Fruit fly (Drosophila melanogaster) whole organism, embryonic: ENCODE data around the gene AnxB9.
A peak's percentile ranks its signal among the peaks of the same experiment; 100 is the strongest.

ENCODE experiments used
- Awh ChIP-seq: fragments of 200-800 bp; sonication (Bioruptor generic); IDR thresholded peaks from 2 replicates; pipeline ENCODE4, ENCODE4 v1.3.6; 2022; ENCODE audit warnings: missing biosample characterization, missing genetic modification characterization
- CG10147 ChIP-seq: fragments of 200-800 bp; sonication (Bioruptor generic); optimal IDR thresholded peaks from 2 replicates; lab custom pipeline; 2019; ENCODE audit warnings: missing biosample characterization, mild to moderate bottlenecking, missing genetic modification characterization, moderate library complexity
- CG11456 ChIP-seq: fragments of 200-800 bp; sonication (Bioruptor generic); IDR thresholded peaks from 3 replicates; pipeline ENCODE4 v1.3.6; 2022; ENCODE audit warnings: missing biosample characterization, missing genetic modification characterization
- CG11504 ChIP-seq: fragments of 200-800 bp; sonication (Bioruptor generic); optimal IDR thresholded peaks from 3 replicates; lab custom pipeline; 2019; ENCODE audit warnings: missing biosample characterization, mild to moderate bottlenecking, missing genetic modification characterization, moderate library complexity
- CG12104 ChIP-seq: fragments of 200-800 bp; sonication (Bioruptor generic); optimal IDR thresholded peaks from 3 replicates; lab custom pipeline; 2016; ENCODE audit warnings: missing biosample characterization, missing genetic modification characterization
- CG13123 ChIP-seq: fragments of 200-800 bp; sonication (Bioruptor generic); optimal IDR thresholded peaks from 2 replicates; lab custom pipeline; 2016; ENCODE audit warnings: missing biosample characterization, missing genetic modification characterization
- CG14014 ChIP-seq: fragments of 200-800 bp; sonication (Bioruptor generic); IDR thresholded peaks from 2 replicates; pipeline ENCODE4 v1.3.6; 2022; ENCODE audit warnings: missing biosample characterization, missing genetic modification characterization
- CG1529 ChIP-seq: fragments of 200-800 bp; sonication (Bioruptor generic); optimal IDR thresholded peaks from 3 replicates; lab custom pipeline; 2018; ENCODE audit warnings: missing biosample characterization, missing genetic modification characterization
- CG15601 ChIP-seq: fragments of 200-800 bp; sonication (Bioruptor generic); optimal IDR thresholded peaks from 3 replicates; lab custom pipeline; 2019; ENCODE audit warnings: missing biosample characterization, mild to moderate bottlenecking, missing genetic modification characterization, moderate library complexity
- CG17612 ChIP-seq: fragments of 200-800 bp; sonication (Bioruptor generic); IDR thresholded peaks from 2 replicates; pipeline ENCODE4 v1.3.6; 2022; ENCODE audit warnings: missing biosample characterization, missing genetic modification characterization
- CG18011 ChIP-seq: fragments of 200-800 bp; sonication (Bioruptor generic); optimal IDR thresholded peaks from 2 replicates; lab custom pipeline; 2017; ENCODE audit warnings: missing biosample characterization, missing genetic modification characterization, mild to moderate bottlenecking, moderate library complexity, missing genotype
- CG18619 ChIP-seq: fragments of 200-800 bp; sonication (Bioruptor generic); optimal IDR thresholded peaks from 3 replicates; lab custom pipeline; 2017; ENCODE audit warnings: missing biosample characterization, mild to moderate bottlenecking, missing genetic modification characterization
- CG30403 ChIP-seq: fragments of 200-800 bp; sonication (Bioruptor generic); optimal IDR thresholded peaks from 3 replicates; lab custom pipeline; 2016; ENCODE audit warnings: missing biosample characterization, missing genetic modification characterization
- CG3281 ChIP-seq: fragments of 200-800 bp; sonication (Bioruptor generic); optimal IDR thresholded peaks from 3 replicates; lab custom pipeline; 2017; ENCODE audit warnings: missing biosample characterization, mild to moderate bottlenecking, missing genetic modification characterization
- CG34376 ChIP-seq: fragments of 200-800 bp; sonication (Bioruptor generic); optimal IDR thresholded peaks from 2 replicates; lab custom pipeline; 2018; ENCODE audit warnings: missing biosample characterization, mild to moderate bottlenecking, missing genetic modification characterization
- CG4328 ChIP-seq: fragments of 200-800 bp; sonication (Bioruptor generic); optimal IDR thresholded peaks from 3 replicates; lab custom pipeline; 2017; ENCODE audit warnings: missing biosample characterization, missing genetic modification reagents, missing genetic modification characterization
- CG4730 ChIP-seq: fragments of 200-800 bp; sonication (Bioruptor generic); IDR thresholded peaks from 2 replicates; pipeline ENCODE4 v1.3.6; 2022; ENCODE audit warnings: missing biosample characterization, missing genetic modification characterization
- D19A ChIP-seq: fragments of 200-800 bp; optimal IDR thresholded peaks from 3 replicates; lab custom pipeline; 2019; ENCODE audit warnings: missing biosample characterization, mild to moderate bottlenecking, missing genetic modification characterization, moderate library complexity
- Dad ChIP-seq: fragments of 200-800 bp; sonication (Bioruptor generic); optimal IDR thresholded peaks from 3 replicates; lab custom pipeline; 2016; ENCODE audit warnings: missing biosample characterization, missing genetic modification characterization
- Fer3 ChIP-seq: fragments of 200-800 bp; sonication (Bioruptor generic); optimal IDR thresholded peaks from 2 replicates; lab custom pipeline; 2018; ENCODE audit warnings: missing biosample characterization, mild to moderate bottlenecking, missing genetic modification characterization, moderate library complexity
- Hey ChIP-seq: fragments of 200-800 bp; sonication (Bioruptor generic); optimal IDR thresholded peaks from 3 replicates; lab custom pipeline; 2018; ENCODE audit warnings: missing biosample characterization, mild to moderate bottlenecking, missing genetic modification characterization
- Mad ChIP-seq: fragments of 200-800 bp; sonication (Bioruptor generic); optimal IDR thresholded peaks from 2 replicates; lab custom pipeline; 2016; ENCODE audit warnings: missing biosample characterization, missing genetic modification characterization
- Max ChIP-seq: fragments of 200-800 bp; sonication (Bioruptor generic); optimal IDR thresholded peaks from 2 replicates; lab custom pipeline; 2016; ENCODE audit warnings: missing biosample characterization, mild to moderate bottlenecking, missing genetic modification characterization
- NK7.1 ChIP-seq: fragments of 200-800 bp; sonication (Bioruptor generic); optimal IDR thresholded peaks from 3 replicates; lab custom pipeline; 2016; ENCODE audit warnings: missing biosample characterization, missing genetic modification characterization
- Oli ChIP-seq: fragments of 200-800 bp; sonication (Bioruptor generic); optimal IDR thresholded peaks from 2 replicates; lab custom pipeline; 2018; ENCODE audit warnings: missing biosample characterization, mild to moderate bottlenecking, missing genetic modification characterization, moderate library complexity
- Sox102F ChIP-seq: fragments of 200-800 bp; sonication (Bioruptor generic); optimal IDR thresholded peaks from 2 replicates; lab custom pipeline; 2018; ENCODE audit warnings: missing biosample characterization, mild to moderate bottlenecking, missing genetic modification characterization, moderate library complexity
- bbx ChIP-seq: fragments of 200-800 bp; sonication (Bioruptor generic); IDR thresholded peaks from 2 replicates; pipeline ENCODE4 v1.3.6; 2022; ENCODE audit warnings: missing biosample characterization, missing genetic modification characterization; ENCODE audit not compliant: partially characterized antibody
- cg ChIP-seq: fragments of 200-800 bp; sonication (Bioruptor generic); optimal IDR thresholded peaks from 3 replicates; lab custom pipeline; 2019; ENCODE audit warnings: missing biosample characterization, mild to moderate bottlenecking, missing genetic modification characterization, moderate library complexity
- crc ChIP-seq: fragments of 200-800 bp; sonication (Bioruptor generic); optimal IDR thresholded peaks from 2 replicates; lab custom pipeline; 2016; ENCODE audit warnings: missing biosample characterization, missing genetic modification characterization
- gro ChIP-seq: fragments of 200-800 bp; sonication (Bioruptor generic); optimal IDR thresholded peaks from 2 replicates; lab custom pipeline; 2016; ENCODE audit warnings: missing biosample characterization, missing genetic modification characterization
- hbn ChIP-seq: fragments of 200-800 bp; sonication (Bioruptor generic); IDR thresholded peaks from 2 replicates; pipeline ENCODE4 v1.3.6; 2022; ENCODE audit warnings: missing biosample characterization, missing genetic modification characterization; ENCODE audit not compliant: partially characterized antibody
- insv ChIP-seq, 2 experiments: fragments of 200-800 bp; sonication (Bioruptor generic); optimal IDR thresholded peaks; 3 replicates each; lab custom pipeline; 2016 to 2018; ENCODE audit warnings: missing biosample characterization in 2 of 2, missing genetic modification characterization in 2 of 2
- jigr1 ChIP-seq: fragments of 200-800 bp; sonication (Bioruptor generic); IDR thresholded peaks from 3 replicates; pipeline ENCODE4 v1.3.6; 2022; ENCODE audit warnings: missing biosample characterization, missing genetic modification characterization
- lab ChIP-seq: fragments of 200-800 bp; sonication (Bioruptor generic); optimal IDR thresholded peaks from 3 replicates; lab custom pipeline; 2017; ENCODE audit warnings: missing biosample characterization, missing genetic modification characterization, mild to moderate bottlenecking, moderate library complexity, missing genetic modification reagents
- lbe ChIP-seq: fragments of 200-800 bp; sonication (Bioruptor generic); optimal IDR thresholded peaks from 2 replicates; lab custom pipeline; 2016; ENCODE audit warnings: missing biosample characterization, mild to moderate bottlenecking, missing genetic modification characterization
- mirr ChIP-seq: fragments of 200-800 bp; sonication (Bioruptor generic); optimal IDR thresholded peaks from 3 replicates; lab custom pipeline; 2018; ENCODE audit warnings: missing biosample characterization, mild to moderate bottlenecking, missing genetic modification characterization
- peb ChIP-seq: fragments of 200-800 bp; sonication (Bioruptor generic); IDR thresholded peaks from 2 replicates; pipeline ENCODE4 v1.3.6; 2022; ENCODE audit warnings: missing biosample characterization, missing genetic modification characterization
- pros ChIP-seq: fragments of 200-800 bp; sonication (Bioruptor generic); optimal IDR thresholded peaks from 3 replicates; lab custom pipeline; 2019; ENCODE audit warnings: missing biosample characterization, mild to moderate bottlenecking, missing genetic modification characterization, moderate library complexity
- rib ChIP-seq: fragments of 200-800 bp; sonication (Bioruptor generic); IDR thresholded peaks from 2 replicates; pipeline ENCODE4 v1.3.6; 2022; ENCODE audit warnings: missing biosample characterization, missing genetic modification characterization
- shn ChIP-seq: fragments of 200-800 bp; sonication (Bioruptor generic); optimal IDR thresholded peaks from 3 replicates; lab custom pipeline; 2016; ENCODE audit warnings: missing biosample characterization, missing genetic modification characterization
- sna ChIP-seq: fragments of 200-800 bp; sonication (Bioruptor generic); IDR thresholded peaks from 2 replicates; pipeline ENCODE4 v1.3.6; 2022; ENCODE audit warnings: missing biosample characterization, missing genetic modification characterization; ENCODE audit not compliant: partially characterized antibody
- sug ChIP-seq: fragments of 200-800 bp; optimal IDR thresholded peaks from 2 replicates; lab custom pipeline; 2019; ENCODE audit warnings: missing biosample characterization, mild to moderate bottlenecking, missing genetic modification characterization, moderate library complexity
- usp ChIP-seq: fragments of >200 bp; optimal IDR thresholded peaks from 2 replicates; lab custom pipeline; 2017; ENCODE audit warnings: missing biosample characterization, missing genetic modification characterization

Gene AnxB9

DNA sequence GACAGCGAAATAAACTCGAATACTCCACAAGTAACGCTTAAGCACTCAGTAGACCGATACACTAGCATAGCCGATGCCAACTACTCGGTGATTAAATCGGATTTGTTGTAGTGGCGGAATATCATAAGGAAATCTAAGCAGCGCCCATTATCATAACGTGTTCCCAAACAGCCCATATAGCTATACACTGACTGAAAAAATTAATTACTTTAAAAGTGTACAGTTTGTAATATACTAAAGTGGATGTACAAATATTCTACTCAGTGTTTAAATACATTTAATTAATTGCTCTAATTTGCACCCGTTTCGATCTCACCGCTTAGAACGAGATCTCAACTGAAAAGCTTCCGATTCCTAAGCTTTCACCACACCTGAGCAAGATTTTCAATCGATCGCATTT is 16.3 kb upstream of the AnxB9 start, which contains the start of gene CG7079 (continued):
- no peak for TF ChIP-seq CG13123 (GFP tag; lab: Kevin White, UChicago)
- TF ChIP-seq, all 482 proteins: peak for 0

- no peak for TF ChIP-seq pros (GFP tag; lab: Kevin White, UChicago)
- TF ChIP-seq crc = no peak
- TF ChIP-seq rib = no peak
- no peak for TF ChIP-seq insv (GFP tag; optimal IDR thresholded peaks at IDR 0.05; lab: Kevin White, UChicago)
- TF ChIP-seq CG18619 (GFP tag; lab: Kevin White, UChicago) = no peak
- no peak for TF ChIP-seq Hey (tag; lab: Kevin White, UChicago)
- TF ChIP-seq mirr (GFP tag; lab: Kevin White, UChicago) = no peak
- no peak for TF ChIP-seq bbx (GFP tag; lab: Robert Waterston, UW)
- no peak for TF ChIP-seq CG12104 (GFP tag; lab: Kevin White, UChicago)
- TF ChIP-seq Fer3 (tag; lab: Kevin White, UChicago) = no peak
- TF ChIP-seq CG15601 (tag; lab: Kevin White, UChicago) = no peak
- no peak for TF ChIP-seq sna (GFP tag; lab: Robert Waterston, UW)
- no peak for TF ChIP-seq Dad (GFP tag; lab: Kevin White, UChicago)
- TF ChIP-seq lab (GFP tag; lab: Kevin White, UChicago) = no peak
- TF ChIP-seq, all 482 proteins: peak for 0
These were observed 14.2 kb upstream of the AnxB9 start, which contains the start of gene Jhbp15 for dm6 chr3R:21050875-21051274. Gene Jhbp15, minus strand, starts transcription at chr3R:21050975.

- TF ChIP-seq CG17612 (GFP tag; lab: Robert Waterston, UW) = no peak
- TF ChIP-seq CG18619 (GFP tag; lab: Kevin White, UChicago) = no peak
- TF ChIP-seq hbn (GFP tag; lab: Robert Waterston, UW) = no peak
These were observed 7.5 kb upstream of the AnxB9 start for dm6 chr3R:21057519-21057918.

DNA sequence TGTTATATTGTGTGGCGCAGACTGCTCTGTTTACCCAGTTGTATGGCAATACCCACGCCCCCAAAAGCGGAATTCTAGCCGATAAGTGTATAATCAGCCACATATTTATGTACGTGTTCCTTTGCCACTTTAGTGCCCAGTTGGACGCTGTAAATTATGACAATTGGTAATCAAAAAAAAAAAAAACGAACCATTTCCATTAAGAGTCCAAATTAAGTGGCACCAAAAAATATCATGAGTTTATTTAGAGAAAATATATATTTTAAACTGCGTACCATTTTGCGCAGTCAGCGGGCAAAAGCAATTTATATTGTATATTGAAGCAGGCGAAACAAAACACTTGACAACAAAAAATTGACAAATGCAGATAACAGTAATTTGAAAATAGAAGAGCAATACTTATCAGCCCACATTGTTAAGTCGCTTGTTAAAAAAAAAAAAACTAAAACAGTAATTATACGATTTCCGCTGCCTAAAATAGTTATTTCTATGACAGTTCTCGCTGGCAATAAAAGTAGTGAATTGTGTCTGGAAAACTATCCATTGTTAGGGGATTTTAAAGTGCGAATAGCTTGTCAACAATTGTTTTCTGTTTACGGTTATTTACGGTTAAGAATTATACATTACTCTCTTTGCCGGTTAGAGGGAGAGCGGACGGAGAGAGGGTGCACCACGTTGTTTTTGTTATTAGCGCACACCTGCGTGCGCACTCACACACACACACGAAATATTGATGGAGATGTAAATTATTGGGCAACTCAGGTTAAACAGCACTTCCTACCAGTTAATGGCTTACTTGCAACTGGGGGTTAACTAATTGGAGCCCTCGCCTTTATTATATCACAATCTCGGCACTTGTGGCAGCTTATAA is 5.3 kb upstream of the AnxB9 start:
- TF ChIP-seq Oli (tag; lab: Kevin White, UChicago) = no peak
- no peak for TF ChIP-seq CG3281 (GFP tag; lab: Kevin White, UChicago)
- TF ChIP-seq jigr1 (GFP tag; lab: Robert Waterston, UW) = no peak
- no peak for TF ChIP-seq CG34376
- TF ChIP-seq D19A (tag; lab: Kevin White, UChicago) = peak; percentile 42
- no peak for TF ChIP-seq CG4328 (GFP tag; lab: Kevin White, UChicago)
- TF ChIP-seq cg (GFP tag; lab: Kevin White, UChicago) = no peak
- TF ChIP-seq CG4730 (GFP tag; lab: Robert Waterston, UW) = no peak
- no peak for TF ChIP-seq CG11456 (GFP tag; lab: Robert Waterston, UW)
- TF ChIP-seq NK7.1 (GFP tag; lab: Kevin White, UChicago) = no peak
- no peak for TF ChIP-seq CG13123 (GFP tag; lab: Kevin White, UChicago)
- no peak for TF ChIP-seq Awh (GFP tag; lab: Robert Waterston, UW)
- TF ChIP-seq CG18011 (GFP tag; lab: Kevin White, UChicago) = no peak
- no peak for TF ChIP-seq CG14014 (GFP tag; lab: Robert Waterston, UW)
- no peak for TF ChIP-seq CG10147
- no peak for TF ChIP-seq pros (GFP tag; lab: Kevin White, UChicago)
- no peak for TF ChIP-seq Sox102F (GFP tag; lab: Kevin White, UChicago)
- peak; percentile 31 for TF ChIP-seq Max (GFP tag; lab: Kevin White, UChicago)
- no peak for TF ChIP-seq peb (GFP tag; lab: Robert Waterston, UW)
- no peak for TF ChIP-seq Fer3 (tag; lab: Kevin White, UChicago)
- no peak for TF ChIP-seq gro (GFP tag; lab: Kevin White, UChicago)
- no peak for TF ChIP-seq sna (GFP tag; lab: Robert Waterston, UW)
- peak; percentile 41 for TF ChIP-seq lbe (GFP tag; lab: Kevin White, UChicago)
- no peak for TF ChIP-seq shn (GFP tag; lab: Kevin White, UChicago)
- no peak for TF ChIP-seq CG30403
- TF ChIP-seq CG1529 (GFP tag; lab: Kevin White, UChicago) = no peak
- TF ChIP-seq sug (tag; lab: Kevin White, UChicago) = peak; percentile 6
- TF ChIP-seq Mad (GFP tag; lab: Kevin White, UChicago) = no peak
- no peak for TF ChIP-seq CG11504 (tag; lab: Kevin White, UChicago)
- TF ChIP-seq usp (GFP tag; lab: Kevin White, UChicago) = no peak
